Worm (Caenorhabditis elegans): ENCODE results near the gene hlh-1.

hlh-1 gene

ce11 chrII:4482021-4482420 lies 36.4 kb upstream of the hlh-1 start, which contains the start of gene T05C1.2:
T05C1.2 (minus strand) TSS chrII:4482121.
- TF ChIP-seq ceh-48 (tag; optimal IDR thresholded peaks at IDR 0.05) (no peak), F13H6.1 (tag; optimal IDR thresholded peaks at IDR 0.05) (no peak), dve-1 (tag; optimal IDR thresholded peaks at IDR 0.05) (no peak)

DNA sequence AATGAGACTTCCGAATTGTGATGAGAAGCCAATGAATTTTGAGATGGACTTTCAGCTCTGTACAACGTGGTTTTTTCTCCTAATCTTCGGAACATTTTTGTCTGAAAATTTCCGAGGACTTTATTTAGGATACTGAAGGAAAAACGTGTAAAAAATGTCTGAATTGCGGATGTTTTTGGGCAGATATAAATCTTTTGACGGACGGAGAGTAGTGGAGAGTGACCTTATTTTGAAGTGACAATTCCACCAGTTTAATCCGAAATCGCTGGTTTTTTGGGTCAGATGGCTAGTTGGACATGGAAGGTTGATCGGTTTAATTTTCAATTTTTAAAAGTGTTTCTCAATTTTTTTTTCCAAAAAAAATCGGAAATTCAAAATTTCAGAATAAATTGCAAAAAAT lies 29.1 kb upstream of the hlh-1 start, which contains the start of gene T05C1.3:
Gene T05C1.3 (minus strand): TSS at position 101 of the 400 bp plus-strand sequence.
- no peak for TF ChIP-seq pqm-1 (tag; optimal IDR thresholded peaks at IDR 0.05)
- TF ChIP-seq ceh-14 (tag; optimal IDR thresholded peaks at IDR 0.05): no peak
- no peak for TF ChIP-seq C38D4.7 (GFP tag; optimal IDR thresholded peaks at IDR 0.05)
- no peak for TF ChIP-seq nfya-1 (tag; optimal IDR thresholded peaks at IDR 0.05)
- TF ChIP-seq pha-2 (tag; optimal IDR thresholded peaks at IDR 0.05): no peak
- TF ChIP-seq nhr-11 (tag; optimal IDR thresholded peaks at IDR 0.05): no peak
- TF ChIP-seq unc-42 (tag; optimal IDR thresholded peaks at IDR 0.05): no peak
- TF ChIP-seq syd-9 (tag; optimal IDR thresholded peaks at IDR 0.05): no peak
- no peak for TF ChIP-seq nhr-232 (tag; optimal IDR thresholded peaks at IDR 0.05)
- no peak for TF ChIP-seq ceh-6 (GFP tag; optimal IDR thresholded peaks at IDR 0.05)
- no peak for TF ChIP-seq lim-6 (tag; optimal IDR thresholded peaks at IDR 0.05)
- no peak for TF ChIP-seq ceh-22 (tag; optimal IDR thresholded peaks at IDR 0.05)
- no peak for TF ChIP-seq elt-2 (tag; optimal IDR thresholded peaks at IDR 0.05)
- TF ChIP-seq hlh-8 (tag; optimal IDR thresholded peaks at IDR 0.05): no peak
- TF ChIP-seq dmd-4 (tag; optimal IDR thresholded peaks at IDR 0.05; ENCODE audit: borderline replicate concordance): no peak
- no peak for TF ChIP-seq tbx-7 (tag; optimal IDR thresholded peaks at IDR 0.05)

DNA sequence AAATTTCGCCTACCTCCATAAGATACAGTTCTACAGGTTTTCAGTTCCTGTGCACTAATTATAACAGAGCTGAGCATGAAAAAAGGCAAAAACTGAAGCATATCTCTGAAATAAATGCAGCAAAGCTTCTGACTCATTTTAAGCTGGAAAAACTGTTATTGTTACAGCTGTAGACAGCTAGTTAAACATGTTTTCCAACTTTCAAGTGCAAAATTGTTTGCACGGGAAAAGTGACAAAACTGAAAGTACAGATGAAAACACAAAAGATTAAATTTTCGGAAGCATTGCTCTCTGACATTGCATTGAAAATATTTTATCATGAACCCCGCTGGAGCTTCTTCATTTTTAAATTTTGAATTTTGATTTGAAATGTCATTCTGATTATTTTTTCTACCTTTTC lies 27.6 kb upstream of the hlh-1 start, which contains the start of gene T05C1.5:
Gene T05C1.5 (minus strand): TSS at position 101 of the 400 bp plus-strand sequence.
- TF ChIP-seq odd-2 (tag; optimal IDR thresholded peaks at IDR 0.05) (no peak), C08G9.2 (tag; optimal IDR thresholded peaks at IDR 0.05) (no peak), hlh-8 (tag; optimal IDR thresholded peaks at IDR 0.05) (no peak), ceh-48 (tag; optimal IDR thresholded peaks at IDR 0.05) (no peak), fax-1 (tag; optimal IDR thresholded peaks at IDR 0.05) (no peak)

DNA sequence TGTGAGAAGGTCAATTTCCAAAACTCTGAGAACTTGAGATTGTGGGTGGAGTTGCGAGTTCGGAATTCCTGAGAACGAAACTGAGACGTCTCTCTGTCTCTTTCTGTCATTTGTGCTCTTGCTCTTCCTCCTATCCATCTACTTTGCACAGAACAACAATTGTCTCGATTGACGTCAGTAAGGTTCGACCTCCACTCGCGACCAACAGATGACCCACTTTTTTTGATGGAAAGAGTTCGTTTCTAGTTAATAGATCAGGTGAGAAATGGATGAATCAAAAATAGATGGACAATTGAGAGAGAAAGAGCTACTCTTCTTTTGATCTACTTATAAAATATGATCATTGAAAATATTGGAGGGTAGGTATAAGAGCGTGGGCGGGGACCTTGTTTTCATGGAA lies 23.8 kb upstream of the hlh-1 start:
- TF ChIP-seq unc-55 (GFP tag; optimal IDR thresholded peaks at IDR 0.05): no peak
- no peak for TF ChIP-seq Y22D7AL.16 (tag; optimal IDR thresholded peaks at IDR 0.05)
- no peak for TF ChIP-seq gmeb-2 (tag; optimal IDR thresholded peaks at IDR 0.05)
- no peak for TF ChIP-seq hlh-8 (tag; optimal IDR thresholded peaks at IDR 0.05)
- no peak for TF ChIP-seq ceh-48 (tag; optimal IDR thresholded peaks at IDR 0.05)
- TF ChIP-seq T23F11.4 (GFP tag; optimal IDR thresholded peaks at IDR 0.05): no peak
- no peak for TF ChIP-seq fkh-10 (GFP tag; optimal IDR thresholded peaks at IDR 0.05)
- no peak for TF ChIP-seq dve-1 (tag; optimal IDR thresholded peaks at IDR 0.05)
- no peak for TF ChIP-seq F13H6.1 (tag; optimal IDR thresholded peaks at IDR 0.05)
- TF ChIP-seq dmd-4 (tag; optimal IDR thresholded peaks at IDR 0.05; ENCODE audit: borderline replicate concordance): no peak
- no peak for TF ChIP-seq che-1 (tag; optimal IDR thresholded peaks at IDR 0.05)
- TF ChIP-seq syd-9 (tag; optimal IDR thresholded peaks at IDR 0.05): no peak
- TF ChIP-seq ztf-16 (tag; optimal IDR thresholded peaks at IDR 0.05): no peak
- no peak for TF ChIP-seq elt-4 (tag; optimal IDR thresholded peaks at IDR 0.05)
- no peak for TF ChIP-seq ahr-1 (tag; optimal IDR thresholded peaks at IDR 0.05)
- TF ChIP-seq fkh-6 (tag; optimal IDR thresholded peaks at IDR 0.05): no peak
- TF ChIP-seq elt-2 (tag; optimal IDR thresholded peaks at IDR 0.05): no peak
- no peak for TF ChIP-seq hlh-6 (tag; optimal IDR thresholded peaks at IDR 0.05)

ce11 chrII:4495844-4496243 lies 22.5 kb upstream of the hlh-1 start:
- no peak for TF ChIP-seq nhr-11 (tag; optimal IDR thresholded peaks at IDR 0.05)

All from whole organism, late embryonic.